Fruit fly (Drosophila melanogaster) whole organism, embryonic: Measurements from ENCODE around the gene CG4004.
A peak's percentile ranks its signal among the peaks of the same experiment; 100 is the strongest.

ENCODE experiments used
- ATbp ChIP-seq: fragments of 200-800 bp; sonication (Bioruptor generic); optimal IDR thresholded peaks from 2 replicates; lab custom pipeline; 2017; ENCODE audit warnings: missing biosample characterization, mild to moderate bottlenecking, missing genetic modification characterization, missing genetic modification reagents
- Adf1 ChIP-seq: fragments of 200-800 bp; sonication (Bioruptor generic); IDR thresholded peaks from 2 replicates; pipeline ENCODE4 v1.3.6; 2022; ENCODE audit warnings: missing biosample characterization, missing genetic modification characterization
- Awh ChIP-seq: fragments of 200-800 bp; sonication (Bioruptor generic); IDR thresholded peaks from 2 replicates; pipeline ENCODE4, ENCODE4 v1.3.6; 2022; ENCODE audit warnings: missing biosample characterization, missing genetic modification characterization
- CG10274 ChIP-seq: fragments of 200-800 bp; sonication (Bioruptor generic); optimal IDR thresholded peaks from 3 replicates; lab custom pipeline; 2017; ENCODE audit warnings: missing biosample characterization, mild to moderate bottlenecking, missing genetic modification characterization
- CG11093 ChIP-seq: fragments of 200-800 bp; sonication (Bioruptor generic); IDR thresholded peaks from 3 replicates; pipeline ENCODE4 v1.3.6; 2022; ENCODE audit warnings: missing biosample characterization, missing genetic modification characterization
- CG12769 ChIP-seq: fragments of 200-800 bp; sonication (Bioruptor generic); optimal IDR thresholded peaks from 2 replicates; lab custom pipeline; 2019; ENCODE audit warnings: missing biosample characterization, mild to moderate bottlenecking, missing genetic modification characterization, moderate library complexity
- CG13287 ChIP-seq: fragments of 200-800 bp; sonication (Bioruptor generic); IDR thresholded peaks from 2 replicates; pipeline ENCODE4 v1.3.6; 2022; ENCODE audit warnings: missing biosample characterization, missing genetic modification characterization; ENCODE audit not compliant: partially characterized antibody
- CG1529 ChIP-seq: fragments of 200-800 bp; sonication (Bioruptor generic); optimal IDR thresholded peaks from 3 replicates; lab custom pipeline; 2018; ENCODE audit warnings: missing biosample characterization, missing genetic modification characterization
- CG16779 ChIP-seq: fragments of 200-800 bp; sonication (Bioruptor generic); IDR thresholded peaks from 2 replicates; pipeline ENCODE4 v1.3.6; 2022; ENCODE audit warnings: missing biosample characterization, missing genetic modification characterization
- CG17328 ChIP-seq: fragments of 200-800 bp; sonication (Bioruptor generic); IDR thresholded peaks from 2 replicates; pipeline ENCODE4 v1.3.6; 2022; ENCODE audit warnings: missing biosample characterization, missing genetic modification characterization
- CG2202 ChIP-seq: fragments of 200-800 bp; sonication (Bioruptor generic); optimal IDR thresholded peaks from 2 replicates; lab custom pipeline; 2018; ENCODE audit warnings: missing biosample characterization, mild to moderate bottlenecking, missing genetic modification characterization
- CG33557 ChIP-seq: fragments of 200-800 bp; sonication (Bioruptor generic); optimal IDR thresholded peaks from 2 replicates; lab custom pipeline; 2019; ENCODE audit warnings: missing biosample characterization, mild to moderate bottlenecking, missing genetic modification characterization, moderate library complexity
- CG34224 ChIP-seq: fragments of 200-800 bp; sonication (Bioruptor generic); IDR thresholded peaks from 3 replicates; pipeline ENCODE4 v1.3.6; 2022; ENCODE audit warnings: missing biosample characterization, missing genetic modification characterization; ENCODE audit not compliant: partially characterized antibody
- CG5180 ChIP-seq: fragments of 200-800 bp; sonication (Bioruptor generic); optimal IDR thresholded peaks from 3 replicates; lab custom pipeline; 2017; ENCODE audit warnings: missing biosample characterization, missing genetic modification characterization, mild to moderate bottlenecking, moderate library complexity, missing genetic modification reagents
- CG6813 ChIP-seq: fragments of 200-800 bp; sonication (Bioruptor generic); optimal IDR thresholded peaks from 2 replicates; lab custom pipeline; 2017; ENCODE audit warnings: missing biosample characterization, missing genetic modification characterization, mild to moderate bottlenecking, moderate library complexity, missing genetic modification reagents
- CG8944 ChIP-seq: fragments of 200-800 bp; sonication (Bioruptor generic); optimal IDR thresholded peaks from 3 replicates; lab custom pipeline; 2016; ENCODE audit warnings: missing biosample characterization, missing genetic modification characterization
- CG9609 ChIP-seq: fragments of 200-800 bp; sonication (Bioruptor generic); optimal IDR thresholded peaks from 3 replicates; lab custom pipeline; 2016; ENCODE audit warnings: missing biosample characterization, missing genetic modification characterization
- D19A ChIP-seq: fragments of 200-800 bp; optimal IDR thresholded peaks from 3 replicates; lab custom pipeline; 2019; ENCODE audit warnings: missing biosample characterization, mild to moderate bottlenecking, missing genetic modification characterization, moderate library complexity
- Deaf1 ChIP-seq: fragments of 200-800 bp; optimal IDR thresholded peaks from 3 replicates; lab custom pipeline; 2019; ENCODE audit warnings: missing biosample characterization, mild to moderate bottlenecking, missing genetic modification characterization, moderate library complexity
- HLH3B ChIP-seq: fragments of 200-800 bp; sonication (Bioruptor generic); IDR thresholded peaks from 2 replicates; pipeline ENCODE4 v1.3.6; 2022; ENCODE audit warnings: missing biosample characterization, missing genetic modification characterization
- Hr39 ChIP-seq: fragments of >200 bp; optimal IDR thresholded peaks from 2 replicates; lab custom pipeline; 2017
- MBD-R2 ChIP-seq: fragments of 200-800 bp; sonication (Bioruptor generic); IDR thresholded peaks from 2 replicates; pipeline ENCODE4 v1.3.6; 2022; ENCODE audit warnings: missing biosample characterization, missing genetic modification characterization
- MESR4 ChIP-seq: fragments of 200-800 bp; sonication (Bioruptor generic); optimal IDR thresholded peaks from 2 replicates; lab custom pipeline; 2018; ENCODE audit warnings: missing biosample characterization, mild to moderate bottlenecking, missing genetic modification characterization, moderate library complexity
- Med ChIP-seq: fragments of 200-800 bp; sonication (Bioruptor generic); peaks from one replicate; lab custom pipeline; 2016; ENCODE audit warnings: missing biosample characterization, missing genetic modification characterization, mild to moderate bottlenecking, inconsistent platforms, moderate library complexity
- Optix ChIP-seq: fragments of 200-800 bp; sonication (Bioruptor generic); IDR thresholded peaks from 3 replicates; pipeline ENCODE4 v1.3.6; 2022; ENCODE audit warnings: missing biosample characterization, missing genetic modification characterization
- Sry-δ ChIP-seq: fragments of 200-800 bp; sonication (Bioruptor generic); optimal IDR thresholded peaks from 2 replicates; lab custom pipeline; 2016; ENCODE audit warnings: missing biosample characterization, missing genetic modification characterization
- Stat92E ChIP-seq, 3 experiments: fragments of >200 bp in 2 of 3; fragments of 200-800 bp in 1 of 3; sonication (Bioruptor generic) in 1 of 3; optimal IDR thresholded peaks; 2 replicates each; lab custom pipeline; 2017 to 2019; ENCODE audit warnings: missing biosample characterization in 3 of 3, missing genetic modification characterization in 3 of 3, mild to moderate bottlenecking in 1 of 3, moderate library complexity in 1 of 3
- Trl ChIP-seq, 3 experiments: fragments of >200 bp in 2 of 3; fragments of 200-800 bp in 1 of 3; sonication (Bioruptor generic) in 1 of 3; optimal IDR thresholded peaks; 2 replicates in 1 of 3; 3 replicates in 2 of 3; lab custom pipeline; 2016 to 2017; ENCODE audit warnings: missing biosample characterization in 1 of 3, missing genetic modification characterization in 1 of 3
- Xrp1 ChIP-seq: fragments of 200-800 bp; sonication (Bioruptor generic); IDR thresholded peaks from 2 replicates; pipeline ENCODE4 v1.3.6; 2022; ENCODE audit warnings: missing biosample characterization, missing genetic modification characterization
- ash1 ChIP-seq: fragments of 200-800 bp; sonication (Bioruptor generic); optimal IDR thresholded peaks from 2 replicates; lab custom pipeline; 2018; ENCODE audit warnings: missing biosample characterization, mild to moderate bottlenecking, missing genetic modification characterization
- cas ChIP-seq: fragments of 200-800 bp; sonication (Bioruptor generic); IDR thresholded peaks from 2 replicates; pipeline ENCODE4 v1.3.6; 2022; ENCODE audit warnings: missing biosample characterization, missing genetic modification characterization
- cg ChIP-seq: fragments of 200-800 bp; sonication (Bioruptor generic); optimal IDR thresholded peaks from 3 replicates; lab custom pipeline; 2019; ENCODE audit warnings: missing biosample characterization, mild to moderate bottlenecking, missing genetic modification characterization, moderate library complexity
- crol ChIP-seq: fragments of 200-800 bp; sonication (Bioruptor generic); IDR thresholded peaks from 2 replicates; pipeline ENCODE4 v1.3.6; 2022; ENCODE audit warnings: missing biosample characterization, missing genetic modification characterization
- cwo ChIP-seq: fragments of 200-800 bp; sonication (Bioruptor generic); optimal IDR thresholded peaks from 3 replicates; lab custom pipeline; 2017; ENCODE audit warnings: missing biosample characterization, missing genetic modification characterization, mild to moderate bottlenecking, moderate library complexity, missing genetic modification reagents
- exex ChIP-seq: fragments of 200-800 bp; sonication (Bioruptor generic); optimal IDR thresholded peaks from 4 replicates; lab custom pipeline; 2018; ENCODE audit warnings: missing biosample characterization, mild to moderate bottlenecking, missing genetic modification characterization, moderate library complexity
- fd102C ChIP-seq: fragments of 200-800 bp; sonication (Bioruptor generic); optimal IDR thresholded peaks from 2 replicates; lab custom pipeline; 2018; ENCODE audit warnings: missing biosample characterization, mild to moderate bottlenecking, missing genetic modification characterization, moderate library complexity
- fd3F ChIP-seq: fragments of 200-800 bp; sonication (Bioruptor generic); optimal IDR thresholded peaks from 2 replicates; lab custom pipeline; 2018; ENCODE audit warnings: missing biosample characterization, mild to moderate bottlenecking, missing genetic modification characterization, moderate library complexity
- gem ChIP-seq: fragments of 200-800 bp; sonication (Bioruptor generic); optimal IDR thresholded peaks from 2 replicates; lab custom pipeline; 2019; ENCODE audit warnings: missing biosample characterization, mild to moderate bottlenecking, missing genetic modification characterization, moderate library complexity
- gt ChIP-seq: fragments of 200-800 bp; sonication (Bioruptor generic); IDR thresholded peaks from 2 replicates; pipeline ENCODE4 v1.3.6; 2022; ENCODE audit warnings: missing biosample characterization, missing genetic modification characterization
- jing ChIP-seq: fragments of 200-800 bp; sonication (Bioruptor generic); optimal IDR thresholded peaks from 2 replicates; lab custom pipeline; 2018; ENCODE audit warnings: missing biosample characterization, mild to moderate bottlenecking, missing genetic modification characterization
- lab ChIP-seq: fragments of 200-800 bp; sonication (Bioruptor generic); optimal IDR thresholded peaks from 3 replicates; lab custom pipeline; 2017; ENCODE audit warnings: missing biosample characterization, missing genetic modification characterization, mild to moderate bottlenecking, moderate library complexity, missing genetic modification reagents
- mirr ChIP-seq: fragments of 200-800 bp; sonication (Bioruptor generic); optimal IDR thresholded peaks from 3 replicates; lab custom pipeline; 2018; ENCODE audit warnings: missing biosample characterization, mild to moderate bottlenecking, missing genetic modification characterization
- nom ChIP-seq: fragments of 200-800 bp; sonication (Bioruptor generic); optimal IDR thresholded peaks from 2 replicates; lab custom pipeline; 2017; ENCODE audit warnings: missing biosample characterization, missing genetic modification characterization, mild to moderate bottlenecking, moderate library complexity, missing genetic modification reagents
- pan ChIP-seq, 4 experiments: fragments of >200 bp in 3 of 4; fragments of 200-800 bp in 1 of 4; sonication (Bioruptor generic) in 1 of 4; optimal IDR thresholded peaks in 3 of 4; IDR thresholded peaks in 1 of 4; 2 replicates each; pipeline versions ENCODE4 v1.3.6 to Lab custom; 2017 to 2022; ENCODE audit warnings: missing biosample characterization in 2 of 4, missing genetic modification characterization in 2 of 4, mixed read lengths in 1 of 4
- pros ChIP-seq: fragments of 200-800 bp; sonication (Bioruptor generic); optimal IDR thresholded peaks from 3 replicates; lab custom pipeline; 2019; ENCODE audit warnings: missing biosample characterization, mild to moderate bottlenecking, missing genetic modification characterization, moderate library complexity
- sc ChIP-seq, 3 experiments: fragments of >200 bp in 2 of 3; fragments of 200-800 bp in 1 of 3; sonication (Bioruptor generic) in 1 of 3; optimal IDR thresholded peaks; 2 replicates in 2 of 3; 3 replicates in 1 of 3; lab custom pipeline; 2017; ENCODE audit warnings: mild to moderate bottlenecking in 1 of 3, missing biosample characterization in 1 of 3, missing genetic modification characterization in 1 of 3, missing genetic modification reagents in 1 of 3
- sens ChIP-seq: fragments of 200-800 bp; sonication (Bioruptor generic); peaks from one replicate; lab custom pipeline; 2016; ENCODE audit warnings: missing biosample characterization, missing genetic modification characterization
- sug ChIP-seq: fragments of 200-800 bp; optimal IDR thresholded peaks from 2 replicates; lab custom pipeline; 2019; ENCODE audit warnings: missing biosample characterization, mild to moderate bottlenecking, missing genetic modification characterization, moderate library complexity
- usp ChIP-seq: fragments of >200 bp; optimal IDR thresholded peaks from 2 replicates; lab custom pipeline; 2017; ENCODE audit warnings: missing biosample characterization, missing genetic modification characterization

The CG4004 gene

DNA sequence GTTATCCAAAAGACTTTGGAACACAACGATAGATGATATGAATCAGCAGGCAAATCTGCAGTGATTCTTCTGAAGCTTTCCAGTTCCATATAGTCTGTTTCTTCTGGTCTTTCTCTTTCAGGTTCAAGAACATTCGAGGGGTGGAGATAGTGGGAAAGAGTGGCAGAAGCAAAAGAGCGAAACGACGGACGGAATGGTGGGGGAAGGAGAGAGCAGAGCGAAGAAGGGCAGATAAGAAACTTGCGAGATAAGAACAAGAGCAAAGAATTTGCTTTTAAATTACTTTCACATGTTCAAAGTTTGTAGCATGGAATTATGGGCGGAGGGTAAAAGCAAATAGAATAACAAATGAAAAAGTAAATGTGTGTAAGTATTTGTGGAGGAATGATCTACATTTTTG, 5.0 kb upstream of the CG4004 start (continued):
- TF ChIP-seq crol (GFP tag; lab: Robert Waterston, UW), result peak; percentile 90
- no peak for TF ChIP-seq CG2202
- TF ChIP-seq Deaf1 (tag; lab: Kevin White, UChicago), result no peak
- no peak for TF ChIP-seq fd102C
- no peak for TF ChIP-seq CG16779
- TF ChIP-seq gt (GFP tag; lab: Robert Waterston, UW), result no peak
- TF ChIP-seq CG33557 (GFP tag; lab: Kevin White, UChicago), result no peak
- TF ChIP-seq Optix (GFP tag; lab: Robert Waterston, UW), result no peak
- TF ChIP-seq sc (optimal IDR thresholded peaks at IDR 0.05; lab: Kevin White, UChicago), result no peak
- TF ChIP-seq sc (GFP tag; optimal IDR thresholded peaks at IDR 0.05; lab: Kevin White, UChicago), result no peak
- no peak for TF ChIP-seq MESR4
- TF ChIP-seq CG34224 (GFP tag; lab: Robert Waterston, UW), result no peak
- TF ChIP-seq Stat92E (GFP tag; optimal IDR thresholded peaks at IDR 0.05; lab: Kevin White, UChicago), result no peak
- peak; percentile 13 for TF ChIP-seq exex (tag; lab: Kevin White, UChicago)
- TF ChIP-seq ash1 (GFP tag; lab: Kevin White, UChicago), result peak; percentile 65
- TF ChIP-seq cwo, result peak; percentile 23
- no peak for TF ChIP-seq Xrp1 (GFP tag; lab: Robert Waterston, UW)
- peak; percentile 39 for TF ChIP-seq cg (GFP tag; lab: Kevin White, UChicago)
- no peak for TF ChIP-seq CG17328
- TF ChIP-seq mirr, result peak; percentile 17
- no peak for TF ChIP-seq HLH3B
- no peak; the same call in 1 of the 2 replicates for TF ChIP-seq Adf1 (GFP tag; lab: Robert Waterston, UW)
- peak; percentile 15 for TF ChIP-seq sug
- TF ChIP-seq Trl (optimal IDR thresholded peaks at IDR 0.05; lab: Kevin White, UChicago), result peak; percentile 38 to 46
- no peak for TF ChIP-seq Trl (GFP tag; optimal IDR thresholded peaks at IDR 0.05; lab: Kevin White, UChicago)
- peak; percentile 13 for TF ChIP-seq CG6813
- TF ChIP-seq pros (GFP tag; lab: Kevin White, UChicago), result peak; percentile 30
- TF ChIP-seq CG11093 (GFP tag; lab: Robert Waterston, UW), result no peak
- no peak for TF ChIP-seq gem (tag; lab: Kevin White, UChicago)
- no peak for TF ChIP-seq usp (GFP tag; lab: Kevin White, UChicago)
- no peak for TF ChIP-seq MBD-R2 (GFP tag; lab: Robert Waterston, UW)
- TF ChIP-seq Sry-δ (GFP tag; lab: Kevin White, UChicago), result no peak
- TF ChIP-seq lab (GFP tag; lab: Kevin White, UChicago), result no peak
- TF ChIP-seq Med (GFP tag; lab: Kevin White, UChicago), result peak; percentile 42
- TF ChIP-seq cas, result no peak
- no peak for TF ChIP-seq CG8944
- TF ChIP-seq fd3F, result no peak
- no peak for TF ChIP-seq sens (GFP tag; lab: Kevin White, UChicago)
- no peak for TF ChIP-seq CG13287 (GFP tag; lab: Robert Waterston, UW)
- no peak for TF ChIP-seq CG1529 (GFP tag; lab: Kevin White, UChicago)
- no peak for TF ChIP-seq jing (GFP tag; lab: Kevin White, UChicago)
- no peak for TF ChIP-seq Hr39
- TF ChIP-seq CG12769 (tag; lab: Kevin White, UChicago), result peak; percentile 41
- TF ChIP-seq CG10274 (GFP tag; lab: Kevin White, UChicago), result no peak
- no peak for TF ChIP-seq pan (optimal IDR thresholded peaks at IDR 0.05; lab: Kevin White, UChicago)
- TF ChIP-seq pan (GFP tag; optimal IDR thresholded peaks at IDR 0.05 in 1 of 2, IDR thresholded peaks at IDR 0.05 in 1 of 2), result peak in 1 of 2 experiments; percentile 19
- peak; percentile 62 for TF ChIP-seq CG5180 (GFP tag; lab: Kevin White, UChicago)
- peak; percentile 59 for TF ChIP-seq nom
- no peak for TF ChIP-seq ATbp (GFP tag; lab: Kevin White, UChicago)
- no peak for TF ChIP-seq CG9609 (GFP tag; lab: Kevin White, UChicago)
- TF ChIP-seq Awh (GFP tag; lab: Robert Waterston, UW), result no peak
- TF ChIP-seq D19A (tag; lab: Kevin White, UChicago), result no peak
